Worm (Caenorhabditis elegans): ENCODE data around the gene ugt-18.

DNA sequence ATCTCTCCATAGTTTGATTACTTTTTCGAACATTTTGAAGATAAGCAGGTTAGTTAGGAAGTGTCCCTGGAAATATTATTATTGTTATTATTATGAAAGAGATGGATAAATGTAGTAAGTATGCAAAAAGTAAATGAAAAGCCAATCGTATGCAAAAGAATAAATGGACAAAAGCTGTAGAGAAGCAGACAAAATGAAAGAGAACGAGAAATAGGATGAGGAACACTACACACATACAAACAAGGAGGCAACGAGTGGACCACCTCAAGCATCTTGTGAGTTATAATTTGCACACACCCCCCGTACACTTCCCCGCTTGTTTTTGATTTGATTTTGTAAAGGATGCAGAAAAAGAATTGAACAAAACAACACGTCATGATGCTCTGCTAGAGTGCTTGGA lies 8.9 kb upstream of the ugt-18 start, which contains the start of gene ZC443.2:
- TF ChIP-seq elt-1 (tag; optimal IDR thresholded peaks at IDR 0.05; ENCODE audit: borderline replicate concordance, insufficient read depth) (no peak), lsy-2 (tag; optimal IDR thresholded peaks at IDR 0.05) (no peak), nhr-12 (tag; optimal IDR thresholded peaks at IDR 0.05) (no peak), nhr-76 (tag; optimal IDR thresholded peaks at IDR 0.05) (no peak), elt-3 (tag; optimal IDR thresholded peaks at IDR 0.05) (no peak), snpc-4 (tag; optimal IDR thresholded peaks at IDR 0.05) (no peak)
